Fruit fly (Drosophila melanogaster) whole organism, embryonic: Measurements from ENCODE around the gene Ppox.
A peak's percentile ranks its signal among the peaks of the same experiment; 100 is the strongest.

Source experiments
- ATbp ChIP-seq: fragments of 200-800 bp; sonication (Bioruptor generic); optimal IDR thresholded peaks from 2 replicates; lab custom pipeline; 2017; ENCODE audit warnings: missing biosample characterization, mild to moderate bottlenecking, missing genetic modification characterization, missing genetic modification reagents
- Aef1 ChIP-seq: fragments of 200-800 bp; sonication (Bioruptor generic); IDR thresholded peaks from 3 replicates; pipeline ENCODE4 v1.3.6; 2022; ENCODE audit warnings: missing biosample characterization, missing genetic modification characterization
- C15 ChIP-seq: fragments of 200-800 bp; sonication (Bioruptor generic); IDR thresholded peaks from 3 replicates; pipeline ENCODE4 v1.3.6; 2022; ENCODE audit warnings: missing biosample characterization, missing genetic modification characterization
- CG10366 ChIP-seq: fragments of 200-800 bp; sonication (Bioruptor generic); IDR thresholded peaks from 2 replicates; pipeline ENCODE4 v1.3.6; 2022; ENCODE audit warnings: missing biosample characterization, missing genetic modification characterization
- CG10462 ChIP-seq: fragments of 200-800 bp; sonication (Bioruptor generic); optimal IDR thresholded peaks from 2 replicates; lab custom pipeline; 2016; ENCODE audit warnings: missing biosample characterization, missing genetic modification characterization
- CG11093 ChIP-seq: fragments of 200-800 bp; sonication (Bioruptor generic); IDR thresholded peaks from 3 replicates; pipeline ENCODE4 v1.3.6; 2022; ENCODE audit warnings: missing biosample characterization, missing genetic modification characterization
- CG11695 ChIP-seq: fragments of 200-800 bp; sonication (Bioruptor generic); IDR thresholded peaks from 3 replicates; pipeline ENCODE4 v1.3.6; 2022; ENCODE audit warnings: missing biosample characterization, missing genetic modification characterization
- CG12659 ChIP-seq: fragments of 200-800 bp; sonication (Bioruptor generic); optimal IDR thresholded peaks from 3 replicates; lab custom pipeline; 2017; ENCODE audit warnings: mild to moderate bottlenecking, missing biosample characterization, missing genetic modification reagents, missing genetic modification characterization
- CG16813 ChIP-seq: fragments of 200-800 bp; sonication (Bioruptor generic); IDR thresholded peaks from 3 replicates; pipeline ENCODE4 v1.3.6; 2022; ENCODE audit warnings: missing biosample characterization, missing genetic modification characterization; ENCODE audit not compliant: partially characterized antibody
- CG17568 ChIP-seq: fragments of 200-800 bp; sonication (Bioruptor generic); optimal IDR thresholded peaks from 2 replicates; lab custom pipeline; 2018; ENCODE audit warnings: missing biosample characterization, mild to moderate bottlenecking, missing genetic modification characterization, moderate library complexity
- CG17612 ChIP-seq: fragments of 200-800 bp; sonication (Bioruptor generic); IDR thresholded peaks from 2 replicates; pipeline ENCODE4 v1.3.6; 2022; ENCODE audit warnings: missing biosample characterization, missing genetic modification characterization
- CG32532 ChIP-seq: fragments of 200-800 bp; sonication (Bioruptor generic); IDR thresholded peaks from 2 replicates; pipeline ENCODE4 v1.3.6; 2022; ENCODE audit warnings: missing biosample characterization, missing genetic modification characterization
- CG34376 ChIP-seq: fragments of 200-800 bp; sonication (Bioruptor generic); optimal IDR thresholded peaks from 2 replicates; lab custom pipeline; 2018; ENCODE audit warnings: missing biosample characterization, mild to moderate bottlenecking, missing genetic modification characterization
- CG34422 ChIP-seq: fragments of 200-800 bp; sonication (Bioruptor generic); IDR thresholded peaks from 3 replicates; pipeline ENCODE4 v1.3.6; 2022; ENCODE audit warnings: missing biosample characterization, missing genetic modification characterization
- CG4424 ChIP-seq: fragments of 200-800 bp; sonication (Bioruptor generic); optimal IDR thresholded peaks from 3 replicates; lab custom pipeline; 2016; ENCODE audit warnings: missing biosample characterization, missing genetic modification characterization
- CG6813 ChIP-seq: fragments of 200-800 bp; sonication (Bioruptor generic); optimal IDR thresholded peaks from 2 replicates; lab custom pipeline; 2017; ENCODE audit warnings: missing biosample characterization, missing genetic modification characterization, mild to moderate bottlenecking, moderate library complexity, missing genetic modification reagents
- CG7786 ChIP-seq: fragments of 200-800 bp; sonication (Bioruptor generic); optimal IDR thresholded peaks from 2 replicates; lab custom pipeline; 2016; ENCODE audit warnings: missing biosample characterization, missing genetic modification characterization
- CG7839 ChIP-seq: fragments of 200-800 bp; sonication (Bioruptor generic); optimal IDR thresholded peaks from 3 replicates; lab custom pipeline; 2018; ENCODE audit warnings: missing biosample characterization, mild to moderate bottlenecking, missing genetic modification characterization, moderate library complexity
- CG8281 ChIP-seq: fragments of 200-800 bp; sonication (Bioruptor generic); optimal IDR thresholded peaks from 2 replicates; lab custom pipeline; 2018; ENCODE audit warnings: missing biosample characterization, mild to moderate bottlenecking, missing genetic modification characterization, moderate library complexity
- CG8388 ChIP-seq: fragments of 200-800 bp; sonication (Bioruptor generic); optimal IDR thresholded peaks from 2 replicates; lab custom pipeline; 2019; ENCODE audit warnings: missing biosample characterization, mild to moderate bottlenecking, missing genetic modification characterization, moderate library complexity
- CG9797 ChIP-seq: fragments of 200-800 bp; sonication (Bioruptor generic); optimal IDR thresholded peaks from 3 replicates; lab custom pipeline; 2018; ENCODE audit warnings: missing biosample characterization, mild to moderate bottlenecking, missing genetic modification characterization
- CHES-1-like ChIP-seq: fragments of 200-800 bp; sonication (Bioruptor generic); optimal IDR thresholded peaks from 2 replicates; lab custom pipeline; 2016; ENCODE audit warnings: missing biosample characterization, missing genetic modification characterization
- D19B ChIP-seq: fragments of 200-800 bp; sonication (Bioruptor generic); optimal IDR thresholded peaks from 2 replicates; lab custom pipeline; 2017; ENCODE audit warnings: missing biosample characterization, mild to moderate bottlenecking, missing genetic modification characterization
- Dp ChIP-seq: fragments of 200-800 bp; sonication (Bioruptor generic); optimal IDR thresholded peaks from 2 replicates; lab custom pipeline; 2018; ENCODE audit warnings: missing biosample characterization, mild to moderate bottlenecking, missing genetic modification characterization, moderate library complexity
- Ets65A ChIP-seq: fragments of 200-800 bp; sonication (Bioruptor generic); peaks from one replicate; lab custom pipeline; 2016; ENCODE audit warnings: missing biosample characterization, missing genetic modification characterization
- Hr78 ChIP-seq, 2 experiments: fragments of 200-800 bp in 1 of 2; fragments of >200 bp in 1 of 2; sonication (Bioruptor generic) in 1 of 2; optimal IDR thresholded peaks; 2 replicates each; lab custom pipeline; 2017 to 2019; ENCODE audit warnings: missing biosample characterization in 2 of 2, missing genetic modification characterization in 2 of 2, mild to moderate bottlenecking in 1 of 2, moderate library complexity in 1 of 2
- Lim3 ChIP-seq: fragments of 200-800 bp; sonication (Bioruptor generic); IDR thresholded peaks from 2 replicates; pipeline ENCODE4 v1.3.6; 2022; ENCODE audit warnings: missing biosample characterization, missing genetic modification characterization
- Mes4 ChIP-seq: fragments of 200-800 bp; sonication (Bioruptor generic); optimal IDR thresholded peaks from 2 replicates; lab custom pipeline; 2016; ENCODE audit warnings: missing biosample characterization, missing genetic modification characterization
- NFAT ChIP-seq: fragments of 200-800 bp; sonication (Bioruptor generic); IDR thresholded peaks from 2 replicates; pipeline ENCODE4 v1.3.6; 2022; ENCODE audit warnings: missing biosample characterization, missing genetic modification characterization
- Nf-YA ChIP-seq: fragments of 200-800 bp; sonication (Bioruptor generic); IDR thresholded peaks from 2 replicates; pipeline ENCODE4 v1.3.6; 2022; ENCODE audit warnings: missing biosample characterization, missing genetic modification characterization
- Nf-YB ChIP-seq: fragments of 200-800 bp; sonication (Bioruptor generic); optimal IDR thresholded peaks from 3 replicates; lab custom pipeline; 2019; ENCODE audit warnings: missing biosample characterization, mild to moderate bottlenecking, missing genetic modification characterization, moderate library complexity
- Spps ChIP-seq: fragments of 200-800 bp; sonication (Bioruptor generic); optimal IDR thresholded peaks from 2 replicates; lab custom pipeline; 2018; ENCODE audit warnings: missing biosample characterization, mild to moderate bottlenecking, missing genetic modification characterization
- Sry-β ChIP-seq: fragments of 200-800 bp; sonication (Bioruptor generic); optimal IDR thresholded peaks from 2 replicates; lab custom pipeline; 2018; ENCODE audit warnings: missing biosample characterization, mild to moderate bottlenecking, missing genetic modification characterization, moderate library complexity
- Xbp1 ChIP-seq: fragments of 200-800 bp; sonication (Bioruptor generic); optimal IDR thresholded peaks from 3 replicates; lab custom pipeline; 2016; ENCODE audit warnings: missing biosample characterization, mild to moderate bottlenecking, missing genetic modification characterization
- ac ChIP-seq: fragments of 200-800 bp; sonication (Bioruptor generic); optimal IDR thresholded peaks from 3 replicates; lab custom pipeline; 2017; ENCODE audit warnings: missing biosample characterization, mild to moderate bottlenecking, missing genetic modification characterization
- aop ChIP-seq: fragments of 200-800 bp; sonication (Bioruptor generic); IDR thresholded peaks from 2 replicates; pipeline ENCODE4 v1.3.6; 2022; ENCODE audit warnings: missing biosample characterization, missing genetic modification characterization
- chn ChIP-seq: fragments of 200-800 bp; sonication (Bioruptor generic); optimal IDR thresholded peaks from 2 replicates; lab custom pipeline; 2016; ENCODE audit warnings: missing biosample characterization, missing genetic modification characterization
- gcm2 ChIP-seq: fragments of 200-800 bp; sonication (Bioruptor generic); optimal IDR thresholded peaks from 2 replicates; lab custom pipeline; 2016; ENCODE audit warnings: missing biosample characterization, missing genetic modification characterization
- jing ChIP-seq: fragments of 200-800 bp; sonication (Bioruptor generic); optimal IDR thresholded peaks from 2 replicates; lab custom pipeline; 2018; ENCODE audit warnings: missing biosample characterization, mild to moderate bottlenecking, missing genetic modification characterization
- ken ChIP-seq: fragments of 200-800 bp; sonication (Bioruptor generic); IDR thresholded peaks from 3 replicates; pipeline ENCODE4 v1.3.6; 2022; ENCODE audit warnings: missing biosample characterization, missing genetic modification characterization
- knrl ChIP-seq: fragments of 200-800 bp; sonication (Bioruptor generic); IDR thresholded peaks from 3 replicates; pipeline ENCODE4 v1.3.6; 2022; ENCODE audit warnings: missing biosample characterization, missing genetic modification characterization; ENCODE audit not compliant: partially characterized antibody
- oc ChIP-seq: fragments of 200-800 bp; sonication (Bioruptor generic); optimal IDR thresholded peaks from 2 replicates; lab custom pipeline; 2018; ENCODE audit warnings: missing biosample characterization, mild to moderate bottlenecking, missing genetic modification characterization, moderate library complexity
- pfk ChIP-seq: fragments of 200-800 bp; sonication (Bioruptor generic); optimal IDR thresholded peaks from 2 replicates; lab custom pipeline; 2018; ENCODE audit warnings: missing biosample characterization, mild to moderate bottlenecking, missing genetic modification characterization, moderate library complexity
- rib ChIP-seq: fragments of 200-800 bp; sonication (Bioruptor generic); IDR thresholded peaks from 2 replicates; pipeline ENCODE4 v1.3.6; 2022; ENCODE audit warnings: missing biosample characterization, missing genetic modification characterization
- salm ChIP-seq: fragments of 200-800 bp; sonication (Bioruptor generic); optimal IDR thresholded peaks from 2 replicates; lab custom pipeline; 2018; ENCODE audit warnings: missing biosample characterization, mild to moderate bottlenecking, missing genetic modification characterization
- slp2 ChIP-seq: fragments of 200-800 bp; sonication (Bioruptor generic); optimal IDR thresholded peaks from 2 replicates; lab custom pipeline; 2016; ENCODE audit warnings: missing biosample characterization, missing genetic modification characterization
- tap ChIP-seq: fragments of 200-800 bp; optimal IDR thresholded peaks from 3 replicates; lab custom pipeline; 2019; ENCODE audit warnings: missing biosample characterization, mild to moderate bottlenecking, missing genetic modification characterization, moderate library complexity
- tgo ChIP-seq: fragments of 200-800 bp; sonication (Bioruptor generic); IDR thresholded peaks from 3 replicates; pipeline ENCODE4 v1.3.6; 2022; ENCODE audit warnings: missing biosample characterization, missing genetic modification characterization
- toy ChIP-seq: fragments of 200-800 bp; sonication (Bioruptor generic); IDR thresholded peaks from 2 replicates; pipeline ENCODE4 v1.3.6; 2022; ENCODE audit warnings: missing biosample characterization, missing genetic modification characterization
- trem ChIP-seq: fragments of 200-800 bp; optimal IDR thresholded peaks from 3 replicates; lab custom pipeline; 2019; ENCODE audit warnings: missing biosample characterization, mild to moderate bottlenecking, missing genetic modification characterization, moderate library complexity
- tup ChIP-seq: fragments of 200-800 bp; sonication (Bioruptor generic); optimal IDR thresholded peaks from 2 replicates; lab custom pipeline; 2016; ENCODE audit warnings: missing biosample characterization, mild to moderate bottlenecking, missing genetic modification characterization, moderate library complexity

The Ppox gene

dm6 chr3R:24659173-24659846 lies 2.3 kb downstream of the Ppox start, which contains the start of gene CG31126 (continued):
- no peak for TF ChIP-seq CG11093 (GFP tag; lab: Robert Waterston, UW)
- no peak for TF ChIP-seq tgo (GFP tag; lab: Robert Waterston, UW)
- TF ChIP-seq Aef1 (GFP tag; lab: Robert Waterston, UW), result no peak
- TF ChIP-seq CG17612 (GFP tag; lab: Robert Waterston, UW), result no peak
- TF ChIP-seq CG16813, result peak; percentile 59; the same call in 2 of the 3 replicates
- 0 out of 3 replicates have a peak, but pooled peaks have one; percentile 9 for TF ChIP-seq knrl (GFP tag; lab: Robert Waterston, UW)
- TF ChIP-seq slp2 (GFP tag; lab: Kevin White, UChicago), result no peak
- no peak for TF ChIP-seq Sry-β
- no peak for TF ChIP-seq oc
- TF ChIP-seq CG7786 (GFP tag; lab: Kevin White, UChicago), result no peak
- no peak for TF ChIP-seq chn (GFP tag; lab: Kevin White, UChicago)
- TF ChIP-seq CG7839 (tag; lab: Kevin White, UChicago), result no peak
- TF ChIP-seq ken (GFP tag; lab: Robert Waterston, UW), result no peak
- no peak for TF ChIP-seq tap (tag; lab: Kevin White, UChicago)
- no peak for TF ChIP-seq Lim3 (GFP tag; lab: Robert Waterston, UW)
- peak; percentile 25 for TF ChIP-seq CG12659 (GFP tag; lab: Kevin White, UChicago)
- no peak for TF ChIP-seq NFAT
- no peak for TF ChIP-seq toy (GFP tag; lab: Robert Waterston, UW)
- no peak for TF ChIP-seq CG10366
- TF ChIP-seq CG34376 (GFP tag; lab: Kevin White, UChicago), result no peak
- TF ChIP-seq C15 (GFP tag; lab: Robert Waterston, UW), result no peak
- no peak for TF ChIP-seq Hr78 (GFP tag; optimal IDR thresholded peaks at IDR 0.05; lab: Kevin White, UChicago)
- TF ChIP-seq CG4424 (GFP tag; lab: Kevin White, UChicago), result no peak
- TF ChIP-seq Nf-YA (GFP tag; lab: Robert Waterston, UW), result no peak
- no peak for TF ChIP-seq Mes4 (GFP tag; lab: Kevin White, UChicago)
- no peak for TF ChIP-seq CG6813 (GFP tag; lab: Kevin White, UChicago)
- TF ChIP-seq trem (tag; lab: Kevin White, UChicago), result peak; percentile 31
- TF ChIP-seq Dp, result peak; percentile 53
- no peak for TF ChIP-seq Spps (tag; lab: Kevin White, UChicago)
- no peak for TF ChIP-seq aop
- TF ChIP-seq CG9797 (GFP tag; lab: Kevin White, UChicago), result no peak
- TF ChIP-seq CG11695, result no peak
- peak; percentile 92 for TF ChIP-seq CG8388 (GFP tag; lab: Kevin White, UChicago)
- TF ChIP-seq CHES-1-like (GFP tag; lab: Kevin White, UChicago), result no peak
- no peak for TF ChIP-seq salm
- no peak for TF ChIP-seq D19B
- TF ChIP-seq tup (GFP tag; lab: Kevin White, UChicago), result no peak
- TF ChIP-seq jing (GFP tag; lab: Kevin White, UChicago), result no peak
- TF ChIP-seq CG8281 (tag; lab: Kevin White, UChicago), result no peak
- no peak for TF ChIP-seq rib (GFP tag; lab: Robert Waterston, UW)
- no peak for TF ChIP-seq ATbp (GFP tag; lab: Kevin White, UChicago)
- TF ChIP-seq Xbp1 (GFP tag; lab: Kevin White, UChicago), result no peak
- peak; percentile 64; the same call in 1 of the 3 replicates for TF ChIP-seq CG34422 (GFP tag; lab: Robert Waterston, UW)
- TF ChIP-seq Ets65A, result no peak
- no peak for TF ChIP-seq CG10462 (GFP tag; lab: Kevin White, UChicago)
- no peak for TF ChIP-seq ac (GFP tag; lab: Kevin White, UChicago)
- no peak for TF ChIP-seq pfk (GFP tag; lab: Kevin White, UChicago)
- no peak for TF ChIP-seq CG32532 (GFP tag; lab: Robert Waterston, UW)
- TF ChIP-seq CG17568 (GFP tag; lab: Kevin White, UChicago), result no peak
- TF ChIP-seq gcm2 (GFP tag; lab: Kevin White, UChicago), result no peak
- no peak for TF ChIP-seq Nf-YB (GFP tag; lab: Kevin White, UChicago)
